Fruit fly (Drosophila melanogaster): Measurements from ENCODE around the gene Usp32.

The Usp32 gene

dm6 chr3L:19834143-19834794 lies 36.7 kb upstream of the Usp32 start, which contains the start of the genes trc and CG32221 (continued):
- TF ChIP-seq CG32532 (GFP tag; IDR thresholded peaks at IDR 0.05), result peak; percentile 71
- TF ChIP-seq CG30020 (tag; optimal IDR thresholded peaks at IDR 0.05), result peak; percentile 31
- TF ChIP-seq CG1233 (GFP tag; optimal IDR thresholded peaks at IDR 0.05), result peak; percentile 65
- no peak for TF ChIP-seq gsb (GFP tag; IDR thresholded peaks at IDR 0.05)
- TF ChIP-seq inv (GFP tag; IDR thresholded peaks at IDR 0.05; ENCODE audit: partially characterized antibody), result peak; percentile 66; the same call in 1 of the 2 replicates
- TF ChIP-seq CG18619 (GFP tag; optimal IDR thresholded peaks at IDR 0.05), result no peak
- TF ChIP-seq CG10147 (GFP tag; optimal IDR thresholded peaks at IDR 0.05), result no peak
- no peak for TF ChIP-seq Mrtf (GFP tag; IDR thresholded peaks at IDR 0.05)
- no peak for TF ChIP-seq sd (tag; optimal IDR thresholded peaks at IDR 0.05)
- no peak for TF ChIP-seq fd102C (GFP tag; optimal IDR thresholded peaks at IDR 0.05)
- no peak for TF ChIP-seq GATAe (GFP tag; conservative IDR thresholded peaks at IDR 0.05)
- TF ChIP-seq CG8089 (GFP tag; optimal IDR thresholded peaks at IDR 0.05), result peak; percentile 24
- TF ChIP-seq Eip74EF (GFP tag; optimal IDR thresholded peaks at IDR 0.05), result no peak
- TF ChIP-seq CG33213 (GFP tag; optimal IDR thresholded peaks at IDR 0.05), result no peak
- TF ChIP-seq CG7839 (tag; optimal IDR thresholded peaks at IDR 0.05), result no peak
- no peak for TF ChIP-seq CG7357 (GFP tag; IDR thresholded peaks at IDR 0.05)
- peak; percentile 44 for TF ChIP-seq vvl (GFP tag; IDR thresholded peaks at IDR 0.05)
- TF ChIP-seq Hand (GFP tag; optimal IDR thresholded peaks at IDR 0.05), result no peak
- TF ChIP-seq chif (GFP tag; optimal IDR thresholded peaks at IDR 0.05), result no peak
- TF ChIP-seq crp (GFP tag; optimal IDR thresholded peaks at IDR 0.05), result peak in 1 of 2 experiments; percentile 19
- no peak for TF ChIP-seq Jarid2 (GFP tag; optimal IDR thresholded peaks at IDR 0.05)
- TF ChIP-seq en (GFP tag; optimal IDR thresholded peaks at IDR 0.05), result no peak
- no peak for TF ChIP-seq CG4820 (GFP tag; optimal IDR thresholded peaks at IDR 0.05)
- TF ChIP-seq z (GFP tag; IDR thresholded peaks at IDR 0.05), result no peak
- TF ChIP-seq CG30431 (GFP tag; optimal IDR thresholded peaks at IDR 0.05), result no peak
- TF ChIP-seq dmrt11E (tag; optimal IDR thresholded peaks at IDR 0.05), result peak; percentile 13
- 0 out of 2 replicates have a peak, but pooled peaks have one; percentile 23 for TF ChIP-seq stc (GFP tag; IDR thresholded peaks at IDR 0.05)
- no peak for TF ChIP-seq Asciz (GFP tag; optimal IDR thresholded peaks at IDR 0.05)
- TF ChIP-seq CG7928 (GFP tag; optimal IDR thresholded peaks at IDR 0.05), result no peak
- no peak for TF ChIP-seq CG6854 (GFP tag; optimal IDR thresholded peaks at IDR 0.05)
- TF ChIP-seq Mes4 (GFP tag; optimal IDR thresholded peaks at IDR 0.05), result no peak
- peak; percentile 94 for TF ChIP-seq Dref (GFP tag; IDR thresholded peaks at IDR 0.05)
- TF ChIP-seq CG15269 (tag; optimal IDR thresholded peaks at IDR 0.05), result no peak
- peak; percentile 77 for TF ChIP-seq Rfx (GFP tag; IDR thresholded peaks at IDR 0.05)
- TF ChIP-seq amos (GFP tag; IDR thresholded peaks at IDR 0.05; ENCODE audit: partially characterized antibody), result peak; percentile 81
- peak; percentile 78 for TF ChIP-seq CG9932 (GFP tag; IDR thresholded peaks at IDR 0.05)
- TF ChIP-seq CG16815 (GFP tag; optimal IDR thresholded peaks at IDR 0.05), result no peak
- peak; percentile 89 for TF ChIP-seq B-H2 (GFP tag; optimal IDR thresholded peaks at IDR 0.05)
- TF ChIP-seq gce (GFP tag; IDR thresholded peaks at IDR 0.05), result no peak
- TF ChIP-seq pum (GFP tag; optimal IDR thresholded peaks at IDR 0.05), result peak; percentile 1
- no peak for TF ChIP-seq CG14014 (GFP tag; IDR thresholded peaks at IDR 0.05)
- TF ChIP-seq ewg (GFP tag; optimal IDR thresholded peaks at IDR 0.05), result no peak
- peak; percentile 51 for TF ChIP-seq CG6765 (GFP tag; optimal IDR thresholded peaks at IDR 0.05)
- no peak for TF ChIP-seq jumu (GFP tag; optimal IDR thresholded peaks at IDR 0.05)
- peak; percentile 49 for TF ChIP-seq Aef1 (GFP tag; IDR thresholded peaks at IDR 0.05)
- TF ChIP-seq CG4282 (GFP tag; optimal IDR thresholded peaks at IDR 0.05), result no peak
- TF ChIP-seq CG1792 (GFP tag; optimal IDR thresholded peaks at IDR 0.05), result no peak
- no peak for TF ChIP-seq grn (GFP tag; optimal IDR thresholded peaks at IDR 0.05)
- peak; percentile 73 for TF ChIP-seq Scr (GFP tag; IDR thresholded peaks at IDR 0.05; ENCODE audit: partially characterized antibody)
- no peak for TF ChIP-seq CG12155 (GFP tag; optimal IDR thresholded peaks at IDR 0.05)

Data from whole organism, embryonic.